Worm (Caenorhabditis elegans): Measurements from ENCODE around the gene F11E6.8.

The F11E6.8 gene

DNA sequence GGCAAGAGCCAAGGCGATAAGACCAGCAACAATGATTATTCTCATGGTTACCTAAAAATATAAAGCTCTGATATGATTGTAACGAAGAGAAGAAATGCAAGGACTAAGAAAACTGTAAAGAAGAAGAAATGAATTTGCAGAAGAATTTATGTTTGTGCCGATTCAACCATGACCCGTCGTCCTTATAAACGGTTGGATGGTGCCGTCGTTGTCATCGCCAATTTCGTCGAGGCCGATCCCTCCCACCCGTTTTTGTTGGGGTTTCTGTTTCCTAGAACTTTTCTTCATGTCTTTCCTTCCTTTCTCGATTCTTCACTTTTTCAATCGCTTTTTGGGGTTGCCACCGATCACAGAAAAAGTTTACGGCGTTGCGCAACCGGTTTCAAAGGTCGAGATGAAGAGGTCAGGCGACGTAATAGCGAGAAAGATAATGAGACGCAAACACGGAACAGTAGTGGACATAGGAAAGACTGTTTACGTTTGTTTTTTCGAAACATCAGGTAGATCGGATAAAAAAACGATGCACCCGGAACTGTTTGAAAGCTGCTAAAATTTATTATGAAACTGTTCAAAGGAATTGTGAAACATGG lies 21.6 kb upstream of the F11E6.8 start, which contains the start of gene epic-1 (continued):
- TF ChIP-seq hlh-11 (tag; optimal IDR thresholded peaks at IDR 0.05), result peak; percentile 55

DNA sequence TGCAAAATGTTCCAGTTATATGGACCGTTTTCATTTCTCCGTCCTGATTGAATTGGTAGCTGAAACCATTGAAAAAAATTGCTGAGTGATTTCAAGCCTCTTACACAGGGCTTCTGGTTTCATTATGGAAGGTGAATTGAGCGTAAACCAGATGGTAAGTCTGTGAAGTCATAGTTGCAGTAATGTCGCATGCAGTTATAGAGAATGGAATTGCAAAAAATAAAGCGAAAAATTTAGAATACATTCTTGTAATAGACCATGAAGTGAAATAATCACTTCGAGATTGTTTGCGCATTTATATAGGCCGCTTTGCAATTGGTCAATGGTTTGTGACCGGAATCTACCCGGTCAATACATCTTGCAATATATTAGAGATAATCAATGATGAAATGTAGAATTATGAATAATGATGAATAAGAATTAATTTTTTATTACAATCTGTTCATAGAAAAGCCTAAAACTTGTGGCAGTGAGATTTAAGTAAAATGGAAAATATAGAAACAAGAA lies 19.8 kb upstream of the F11E6.8 start, which contains the start of gene F11E6.4:
TSS of gene F11E6.4 (minus strand) at position 259 of the 507 bp plus-strand sequence.
- TF ChIP-seq mdt-29 (GFP tag; IDR thresholded peaks at IDR 0.05) (no peak), madf-5 (GFP tag; IDR thresholded peaks at IDR 0.05) (no peak), zfp-3 (GFP tag; conservative IDR thresholded peaks at IDR 0.05) (peak; percentile 93), F37D6.2 (tag; optimal IDR thresholded peaks at IDR 0.05) (no peak), pqm-1 (tag; optimal IDR thresholded peaks at IDR 0.05) (no peak), F49E8.2 (tag; optimal IDR thresholded peaks at IDR 0.05; ENCODE audit: borderline replicate concordance) (no peak), ZK337.2 (GFP tag; IDR thresholded peaks at IDR 0.05) (no peak), ctbp-1 (GFP tag; IDR thresholded peaks at IDR 0.05) (no peak), zip-2 (tag; optimal IDR thresholded peaks at IDR 0.05) (no peak), T20F7.1 (GFP tag; optimal IDR thresholded peaks at IDR 0.05) (peak; percentile 43), aly-2 (tag; optimal IDR thresholded peaks at IDR 0.05) (no peak), hlh-30 (tag; optimal IDR thresholded peaks at IDR 0.05; ENCODE audit: insufficient read depth) (no peak), rbr-2 (tag; optimal IDR thresholded peaks at IDR 0.05) (no peak), ceh-20 (GFP tag; IDR thresholded peaks at IDR 0.05) (no peak), saeg-2 (GFP tag; IDR thresholded peaks at IDR 0.05) (no peak), mxl-3 (GFP tag; optimal IDR thresholded peaks at IDR 0.05) (no peak), mes-2 (tag; optimal IDR thresholded peaks at IDR 0.05; ENCODE audit: poor library complexity, severe bottlenecking) (no peak), ces-1 (GFP tag; optimal IDR thresholded peaks at IDR 0.05) (no peak), daf-19 (GFP tag; conservative IDR thresholded peaks at IDR 0.05) (no peak), nhr-77 (tag; optimal IDR thresholded peaks at IDR 0.05) (no peak), nhr-111 (GFP tag; optimal IDR thresholded peaks at IDR 0.05) (no peak), zag-1 (tag; optimal IDR thresholded peaks at IDR 0.05) (no peak), dpl-1 (GFP tag; optimal IDR thresholded peaks at IDR 0.05) (no peak), unc-62 (GFP tag; optimal IDR thresholded peaks at IDR 0.05 in 1 of 2) (peak in 1 of 2 experiments; percentile 4), unc-62 (tag; optimal IDR thresholded peaks at IDR 0.05) (no peak), ZK546.5 (tag; optimal IDR thresholded peaks at IDR 0.05) (no peak), snpc-4 (tag; optimal IDR thresholded peaks at IDR 0.05) (no peak), nhr-10 (tag; optimal IDR thresholded peaks at IDR 0.05) (no peak), lin-15B (tag; optimal IDR thresholded peaks at IDR 0.05) (no peak), egl-27 (tag; optimal IDR thresholded peaks at IDR 0.05) (no peak), hlh-11 (tag; optimal IDR thresholded peaks at IDR 0.05) (no peak), ceh-28 (tag; optimal IDR thresholded peaks at IDR 0.05) (no peak), ceh-32 (tag; optimal IDR thresholded peaks at IDR 0.05; ENCODE audit: poor library complexity) (no peak), egl-43 (GFP tag; IDR thresholded peaks at IDR 0.05) (no peak), F26F4.8 (GFP tag; conservative IDR thresholded peaks at IDR 0.05) (no peak), lir-3 (tag; optimal IDR thresholded peaks at IDR 0.05) (no peak), cey-2 (tag; optimal IDR thresholded peaks at IDR 0.05; ENCODE audit: borderline replicate concordance, insufficient read depth) (no peak), nhr-11 (tag; optimal IDR thresholded peaks at IDR 0.05) (no peak), snpc-1.2 (GFP tag; IDR thresholded peaks at IDR 0.05) (no peak), ama-1 (optimal IDR thresholded peaks at IDR 0.05) (peak; percentile 51), fkh-10 (GFP tag; optimal IDR thresholded peaks at IDR 0.05) (no peak), madf-9 (GFP tag; conservative IDR thresholded peaks at IDR 0.05) (peak; percentile 39), lin-39 (tag; optimal IDR thresholded peaks at IDR 0.05) (no peak), duxl-1 (tag; optimal IDR thresholded peaks at IDR 0.05; ENCODE audit: poor library complexity) (no peak), lin-38 (GFP tag; IDR thresholded peaks at IDR 0.05) (no peak), ceh-44 (GFP tag; IDR thresholded peaks at IDR 0.05) (no peak), dmd-6 (GFP tag; IDR thresholded peaks at IDR 0.05) (no peak), F10B5.3 (tag; optimal IDR thresholded peaks at IDR 0.05) (no peak), D1046.2 (GFP tag; IDR thresholded peaks at IDR 0.05) (no peak)

Measured in whole organism, L4 larva.